Fruit fly (Drosophila melanogaster): ENCODE data around the gene cpb.
A peak's percentile ranks its signal among the peaks of the same experiment; 100 is the strongest.

Gene cpb

DNA sequence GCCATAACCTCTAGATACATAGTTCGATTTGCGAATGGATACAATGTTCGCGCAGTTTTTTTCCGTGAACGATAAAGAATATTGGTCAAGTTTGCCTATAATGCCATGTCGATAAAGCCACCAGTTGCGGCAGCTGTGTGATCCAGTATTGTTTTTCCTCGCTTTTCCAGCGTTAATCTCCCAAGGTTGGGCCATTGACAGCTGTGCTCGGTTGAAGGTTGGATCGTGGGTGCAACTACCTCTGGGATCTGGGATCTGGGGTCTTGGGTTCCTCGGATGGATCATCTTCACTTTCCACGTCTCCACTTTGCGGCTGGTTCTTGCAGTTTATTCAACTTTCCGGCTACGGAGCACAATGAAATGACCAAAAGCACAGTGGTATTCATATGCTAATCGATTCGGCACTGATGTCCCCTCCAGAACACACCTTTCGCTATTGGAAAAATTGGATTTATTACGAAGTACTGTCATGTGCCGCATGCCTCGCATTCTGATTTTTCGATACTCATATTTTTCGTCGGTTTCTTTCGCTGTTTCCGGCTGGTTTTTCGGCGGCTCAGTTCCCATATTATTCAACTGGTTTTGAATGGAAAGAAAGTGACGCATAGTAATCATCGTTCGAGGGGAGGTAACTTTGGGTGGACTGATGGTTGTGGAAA, 28.6 kb downstream of the cpb start:
- no peak for TF ChIP-seq CG32121 (GFP tag; IDR thresholded peaks at IDR 0.05)
- TF ChIP-seq CG14655 (GFP tag; optimal IDR thresholded peaks at IDR 0.05) = no peak
- no peak for TF ChIP-seq CG13204 (GFP tag; optimal IDR thresholded peaks at IDR 0.05)
- peak; percentile 96 for TF ChIP-seq EcR (GFP tag; optimal IDR thresholded peaks at IDR 0.05)
- TF ChIP-seq D1 (tag; optimal IDR thresholded peaks at IDR 0.05) = no peak

DNA sequence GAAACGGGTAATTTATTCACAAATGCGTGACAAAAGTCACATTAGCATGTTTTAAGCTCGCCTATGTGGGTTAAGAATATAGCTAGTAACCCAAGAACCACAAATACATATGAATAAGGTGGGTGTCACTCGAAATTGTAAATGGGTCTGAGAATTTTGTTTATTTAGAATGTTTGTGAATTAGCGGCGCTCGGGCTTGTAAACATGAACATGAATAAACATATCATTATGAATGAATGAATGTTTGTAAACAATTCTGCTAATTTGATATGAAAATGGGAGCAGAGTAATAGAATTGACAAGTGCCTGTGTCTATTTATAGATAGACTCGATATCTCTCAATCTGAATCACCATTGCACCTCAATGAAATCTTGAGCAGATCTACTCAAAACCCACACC, 30.4 kb downstream of the cpb start:
- TF ChIP-seq rn (GFP tag; IDR thresholded peaks at IDR 0.05) = no peak
- TF ChIP-seq EcR (GFP tag; optimal IDR thresholded peaks at IDR 0.05) = no peak
- no peak for TF ChIP-seq Pif1A (GFP tag; optimal IDR thresholded peaks at IDR 0.05)
- no peak for TF ChIP-seq fd96Ca (GFP tag; IDR thresholded peaks at IDR 0.05)

DNA sequence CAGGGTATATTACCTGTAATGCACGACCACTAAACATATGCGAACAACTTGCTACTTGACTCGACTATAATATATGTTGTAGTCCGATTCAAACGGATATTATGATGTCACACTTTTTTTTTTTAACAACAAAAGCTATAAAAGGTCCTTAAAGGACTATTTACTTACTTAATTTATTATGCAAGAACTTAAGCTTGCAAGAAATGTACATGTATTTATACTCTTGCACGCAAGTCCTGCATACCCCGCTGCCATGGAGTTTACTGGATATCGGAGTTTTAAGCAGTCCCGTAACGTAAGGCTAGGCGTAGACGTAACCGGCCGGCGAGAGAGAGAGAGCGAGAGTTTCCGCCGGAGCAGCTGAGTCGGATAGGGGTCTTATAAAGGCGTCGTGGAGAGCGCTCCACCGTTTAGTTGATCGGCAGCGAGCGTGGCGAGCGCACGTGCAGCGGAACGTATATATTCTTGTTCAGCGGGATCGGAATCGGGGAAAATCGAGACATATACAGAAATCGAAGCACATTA, 32.4 kb downstream of the cpb start:
- TF ChIP-seq fd96Ca (GFP tag; IDR thresholded peaks at IDR 0.05) (peak; percentile 94), CG13204 (GFP tag; optimal IDR thresholded peaks at IDR 0.05) (no peak), Pif1A (GFP tag; optimal IDR thresholded peaks at IDR 0.05) (peak; percentile 95), rn (GFP tag; IDR thresholded peaks at IDR 0.05) (peak; percentile 93), Pif1B (GFP tag; optimal IDR thresholded peaks at IDR 0.05) (peak; percentile 93), Snoo (tag; optimal IDR thresholded peaks at IDR 0.05) (peak; percentile 50), CG10348 (GFP tag; IDR thresholded peaks at IDR 0.05) (peak; percentile 81; the same call in 1 of the 2 replicates), CG14655 (GFP tag; optimal IDR thresholded peaks at IDR 0.05) (peak; percentile 96), gl (tag; optimal IDR thresholded peaks at IDR 0.05) (peak; percentile 42), Ets98B (GFP tag; IDR thresholded peaks at IDR 0.05) (peak; percentile 94), EcR (GFP tag; optimal IDR thresholded peaks at IDR 0.05) (no peak), CG9948 (tag; optimal IDR thresholded peaks at IDR 0.05) (peak; percentile 86), CG8159 (tag; optimal IDR thresholded peaks at IDR 0.05) (peak; percentile 78), CG34367 (tag; optimal IDR thresholded peaks at IDR 0.05) (peak; percentile 60), CG17806 (tag; optimal IDR thresholded peaks at IDR 0.05) (peak; percentile 77), D1 (tag; optimal IDR thresholded peaks at IDR 0.05) (peak; percentile 78), CG15710 (tag; optimal IDR thresholded peaks at IDR 0.05) (peak; percentile 76), CG8301 (tag; optimal IDR thresholded peaks at IDR 0.05) (peak; percentile 97), CG4496 (GFP tag; IDR thresholded peaks at IDR 0.05) (peak; percentile 92), CG12605 (GFP tag; IDR thresholded peaks at IDR 0.05) (peak; percentile 79), CG32121 (GFP tag; IDR thresholded peaks at IDR 0.05) (peak; percentile 96)

DNA sequence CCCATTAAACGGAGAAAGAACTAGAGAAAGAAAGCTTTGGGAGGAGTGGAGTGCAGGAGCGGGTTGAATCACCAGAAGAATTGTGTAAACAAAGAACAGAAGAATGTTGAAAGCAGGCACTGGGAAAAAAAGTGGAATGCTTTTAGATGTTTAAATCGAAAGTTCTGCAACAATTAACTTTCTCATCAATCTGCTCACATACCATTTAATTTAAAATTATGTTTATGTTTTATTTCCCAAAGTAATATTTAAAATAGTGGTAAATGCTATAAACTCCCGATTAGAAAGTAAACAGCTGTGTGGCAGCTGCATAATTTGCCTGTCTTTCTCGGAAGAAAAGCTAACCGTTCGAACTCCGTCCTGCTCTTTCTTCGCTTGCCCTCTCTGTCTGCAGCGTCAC, 33.4 kb downstream of the cpb start:
- peak; percentile 21 for TF ChIP-seq CG17806 (tag; optimal IDR thresholded peaks at IDR 0.05)
- no peak for TF ChIP-seq EcR (GFP tag; optimal IDR thresholded peaks at IDR 0.05)
- TF ChIP-seq CG8301 (tag; optimal IDR thresholded peaks at IDR 0.05) = peak; percentile 75
- peak; percentile 40 for TF ChIP-seq Pif1A (GFP tag; optimal IDR thresholded peaks at IDR 0.05)
- TF ChIP-seq fd96Ca (GFP tag; IDR thresholded peaks at IDR 0.05) = no peak
- TF ChIP-seq CG14655 (GFP tag; optimal IDR thresholded peaks at IDR 0.05) = peak; percentile 66

DNA sequence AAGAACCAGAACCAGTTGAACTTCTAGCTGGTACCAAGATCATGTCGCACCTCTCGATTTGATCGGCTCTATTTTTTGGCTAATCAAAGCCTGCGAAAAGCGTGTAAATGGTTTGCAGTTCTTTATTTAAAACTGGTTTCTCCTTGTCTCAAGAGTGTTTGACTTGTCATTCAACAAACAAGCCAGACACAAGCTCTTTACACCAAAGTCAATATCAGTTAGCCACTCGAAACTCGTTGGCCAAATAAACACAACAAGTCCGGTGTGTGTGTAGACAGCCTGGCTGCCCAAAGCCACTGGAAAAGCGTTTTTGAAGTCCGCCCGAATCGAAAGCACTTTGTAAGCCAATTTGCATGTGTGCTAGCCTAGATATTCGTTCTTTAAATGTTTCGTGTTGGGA, 35.4 kb downstream of the cpb start:
- TF ChIP-seq EcR (GFP tag; optimal IDR thresholded peaks at IDR 0.05) = no peak
- TF ChIP-seq CG14655 (GFP tag; optimal IDR thresholded peaks at IDR 0.05) = no peak
- TF ChIP-seq CG13204 (GFP tag; optimal IDR thresholded peaks at IDR 0.05) = no peak
- TF ChIP-seq fd96Ca (GFP tag; IDR thresholded peaks at IDR 0.05) = no peak
- TF ChIP-seq CG9948 (tag; optimal IDR thresholded peaks at IDR 0.05) = no peak
- no peak for TF ChIP-seq CG15710 (tag; optimal IDR thresholded peaks at IDR 0.05)
- no peak for TF ChIP-seq Snoo (tag; optimal IDR thresholded peaks at IDR 0.05)
- TF ChIP-seq CG8159 (tag; optimal IDR thresholded peaks at IDR 0.05) = no peak
- TF ChIP-seq rn (GFP tag; IDR thresholded peaks at IDR 0.05) = no peak

DNA sequence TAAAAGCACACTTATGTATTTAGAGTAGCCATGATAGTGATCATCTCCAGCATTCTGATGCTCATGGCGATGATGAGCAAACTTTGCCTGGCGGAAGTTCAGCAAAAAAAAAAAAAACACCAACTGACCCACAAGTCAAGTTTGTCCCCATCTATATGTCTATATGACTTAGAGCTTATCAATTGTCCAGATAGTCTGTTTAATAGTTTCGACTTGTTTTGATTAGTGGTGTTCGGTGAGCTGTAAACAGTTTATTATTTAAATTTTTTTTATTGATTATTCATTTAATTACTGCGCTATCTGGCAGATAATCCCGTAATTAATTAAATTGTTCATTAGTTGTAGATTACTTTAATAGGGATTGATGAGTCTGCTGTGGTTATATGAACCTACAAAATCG, 39.1 kb downstream of the cpb start:
- no peak for TF ChIP-seq Pif1A (GFP tag; optimal IDR thresholded peaks at IDR 0.05)
- no peak for TF ChIP-seq EcR (GFP tag; optimal IDR thresholded peaks at IDR 0.05)
- TF ChIP-seq fd96Ca (GFP tag; IDR thresholded peaks at IDR 0.05) = no peak
- TF ChIP-seq CG9948 (tag; optimal IDR thresholded peaks at IDR 0.05) = no peak
- TF ChIP-seq D1 (tag; optimal IDR thresholded peaks at IDR 0.05) = no peak

DNA sequence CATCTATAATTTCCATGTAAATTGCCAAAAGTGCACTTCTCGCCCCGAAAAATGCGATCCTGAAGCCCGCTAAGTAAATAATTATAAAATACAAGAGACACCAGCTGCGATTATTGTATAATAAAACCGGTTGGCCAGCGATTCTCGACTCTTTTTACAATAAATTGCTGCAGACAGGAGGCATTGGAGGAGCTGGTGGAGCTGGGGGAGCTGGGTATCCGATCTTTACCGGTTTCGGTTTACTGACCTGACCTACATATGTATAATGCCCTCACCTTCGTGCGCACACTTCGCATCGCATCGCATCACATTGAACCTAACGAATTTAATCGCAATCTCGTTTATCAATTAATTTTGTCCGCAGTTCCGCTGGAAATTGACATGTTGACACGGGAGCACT, 43.7 kb downstream of the cpb start:
- no peak for TF ChIP-seq fd96Ca (GFP tag; IDR thresholded peaks at IDR 0.05)
- TF ChIP-seq EcR (GFP tag; optimal IDR thresholded peaks at IDR 0.05) = peak; percentile 95

DNA sequence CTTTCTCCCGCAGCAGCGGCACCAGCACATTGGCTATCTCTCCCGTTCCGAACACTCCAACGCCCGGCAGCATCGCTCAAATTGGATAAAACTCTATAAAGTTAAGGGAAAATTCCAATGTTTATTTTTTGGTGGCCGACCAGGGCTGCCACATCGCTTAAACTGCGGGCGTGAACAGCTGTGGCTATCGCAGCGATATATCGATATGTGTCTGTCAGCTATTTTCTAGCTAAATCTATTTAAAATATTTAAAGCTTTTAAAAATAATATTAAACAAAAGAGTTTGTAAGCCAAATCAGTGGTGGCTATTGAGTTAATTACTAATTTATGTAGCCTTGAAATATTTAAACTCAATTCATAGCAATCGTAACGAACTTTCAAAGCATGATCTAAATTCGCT, 47.3 kb downstream of the cpb start, which contains the start of the genes CG17712 and CG17648:
CG17712 (minus strand) TSS at position 170 of the 400 bp plus-strand sequence.
CG17648 (plus strand) TSS at position 356 of the 400 bp plus-strand sequence.
- TF ChIP-seq Pif1B (GFP tag; optimal IDR thresholded peaks at IDR 0.05) (no peak), Snoo (tag; optimal IDR thresholded peaks at IDR 0.05) (no peak), Ets98B (GFP tag; IDR thresholded peaks at IDR 0.05) (no peak), CG9948 (tag; optimal IDR thresholded peaks at IDR 0.05) (no peak), CG32121 (GFP tag; IDR thresholded peaks at IDR 0.05) (no peak), CG15710 (tag; optimal IDR thresholded peaks at IDR 0.05) (no peak), CG12605 (GFP tag; IDR thresholded peaks at IDR 0.05) (no peak), CG34367 (tag; optimal IDR thresholded peaks at IDR 0.05) (no peak), CG13204 (GFP tag; optimal IDR thresholded peaks at IDR 0.05) (no peak), CG8301 (tag; optimal IDR thresholded peaks at IDR 0.05) (no peak), rn (GFP tag; IDR thresholded peaks at IDR 0.05) (no peak), Pif1A (GFP tag; optimal IDR thresholded peaks at IDR 0.05) (no peak), CG10348 (GFP tag; IDR thresholded peaks at IDR 0.05) (no peak), CG17806 (tag; optimal IDR thresholded peaks at IDR 0.05) (no peak), CG14655 (GFP tag; optimal IDR thresholded peaks at IDR 0.05) (no peak), CG8159 (tag; optimal IDR thresholded peaks at IDR 0.05) (no peak)

All from whole organism, pupa.